Worm (Caenorhabditis elegans) whole organism, L1 larva: ENCODE measurements around the gene T25F10.3.

Experiments
- C34B4.2 ChIP-seq: sonication (generic microtip); optimal IDR thresholded peaks from 2 replicates; lab custom pipeline; 2017; ENCODE audit warnings: mild to moderate bottlenecking, missing genetic modification characterization, missing compliant biosample characterization
- aha-1 ChIP-seq: fragments of 150-350 bp; optimal IDR thresholded peaks from 2 replicates; lab custom pipeline; 2014; ENCODE audit warnings: missing biosample characterization, missing genetic modification characterization
- ama-1 ChIP-seq: fragments of 150-350 bp; optimal IDR thresholded peaks from 2 replicates; lab custom pipeline; 2014
- egl-13 ChIP-seq: sonication (generic microtip); optimal IDR thresholded peaks from 2 replicates; lab custom pipeline; 2016; ENCODE audit warnings: missing genotype, missing genetic modification reagents, missing genetic modification characterization, missing compliant biosample characterization
- jun-1 ChIP-seq: fragments of 150-350 bp; optimal IDR thresholded peaks from 2 replicates; lab custom pipeline; 2014; ENCODE audit warnings: missing biosample characterization, missing genetic modification reagents, missing genetic modification characterization
- lin-13 ChIP-seq: fragments of 150-350 bp; optimal IDR thresholded peaks from 2 replicates; lab custom pipeline; 2014; ENCODE audit warnings: missing biosample characterization, missing genetic modification reagents, missing genetic modification characterization
- lin-39 ChIP-seq: fragments of 150-350 bp; optimal IDR thresholded peaks from 2 replicates; lab custom pipeline; 2014; ENCODE audit warnings: missing biosample characterization, missing genetic modification reagents, missing genetic modification characterization
- mab-9 ChIP-seq: fragments of 200-800 bp; sonication (Bioruptor generic); IDR thresholded peaks from 2 replicates; pipeline ENCODE4 v1.3.6; 2022; ENCODE audit warnings: missing genetic modification reagents, missing genetic modification characterization, missing compliant biosample characterization
- mdl-1 ChIP-seq, 2 experiments: fragments of 150-350 bp; optimal IDR thresholded peaks; 2 replicates each; lab custom pipeline; 2014 to 2017; ENCODE audit warnings: missing biosample characterization in 2 of 2, missing genetic modification characterization in 2 of 2, inconsistent platforms in 1 of 2
- nhr-28 ChIP-seq: fragments of 150-350 bp; optimal IDR thresholded peaks from 2 replicates; lab custom pipeline; 2014; ENCODE audit warnings: missing biosample characterization, missing genetic modification characterization
- rnt-1 ChIP-seq: sonication (generic microtip); optimal IDR thresholded peaks from 2 replicates; lab custom pipeline; 2016; ENCODE audit warnings: mild to moderate bottlenecking, missing genetic modification characterization, moderate library complexity, missing compliant biosample characterization
- skn-1 ChIP-seq: fragments of 150-350 bp; optimal IDR thresholded peaks from 2 replicates; lab custom pipeline; 2014; ENCODE audit warnings: missing biosample characterization, missing genetic modification characterization
- tbx-2 ChIP-seq: sonication (generic microtip); optimal IDR thresholded peaks from 2 replicates; lab custom pipeline; 2016; ENCODE audit warnings: missing genetic modification characterization, missing compliant biosample characterization
- tlp-1 ChIP-seq: fragments of 150-350 bp; optimal IDR thresholded peaks from 2 replicates; lab custom pipeline; 2014; ENCODE audit warnings: missing biosample characterization, missing genetic modification characterization

DNA sequence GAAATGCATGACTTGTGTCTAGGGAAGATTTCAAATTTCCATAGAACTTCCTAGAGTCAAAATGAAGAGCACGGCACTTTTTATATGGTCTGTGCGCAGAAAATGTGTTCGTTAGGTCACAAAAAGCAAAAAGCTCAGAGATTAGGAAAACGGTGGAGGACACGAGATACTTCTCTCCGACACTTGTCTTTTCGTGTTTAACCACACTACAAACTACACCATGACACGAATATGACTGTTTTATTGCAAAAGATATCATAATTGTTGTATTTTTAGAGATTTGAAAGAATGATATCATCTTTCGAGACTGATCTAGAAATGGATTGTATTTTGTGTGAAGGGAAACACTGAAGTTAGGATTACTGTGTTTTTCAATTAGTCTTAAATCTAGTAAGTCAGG lies 45.9 kb upstream of the T25F10.3 start:
- TF ChIP-seq rnt-1 (tag; lab: Kevin White, UChicago): no peak
- no peak for TF ChIP-seq tlp-1
- TF ChIP-seq aha-1 (tag; lab: Kevin White, UChicago): no peak
- TF ChIP-seq jun-1 (tag; lab: Kevin White, UChicago): no peak
- TF ChIP-seq mdl-1 (tag; optimal IDR thresholded peaks at IDR 0.05; lab: Kevin White, UChicago): no peak
- no peak for TF ChIP-seq egl-13 (tag; lab: Kevin White, UChicago)
- TF ChIP-seq C34B4.2: no peak
- TF ChIP-seq ama-1: no peak
- TF ChIP-seq skn-1 (tag; lab: Kevin White, UChicago): no peak
- TF ChIP-seq nhr-28 (tag; lab: Kevin White, UChicago): no peak
- TF ChIP-seq tbx-2 (tag; lab: Kevin White, UChicago): no peak
- no peak for TF ChIP-seq lin-13 (GFP tag; lab: Kevin White, UChicago)
- no peak for TF ChIP-seq mab-9 (GFP tag; lab: Robert Waterston, UW)
- TF ChIP-seq lin-39 (tag; lab: Kevin White, UChicago): no peak
